Fruit fly (Drosophila melanogaster): ENCODE results near the gene tmod.

dm6 chr3R:30536919-30537318 is 4.5 kb downstream of the tmod start:
- TF ChIP-seq psq (optimal IDR thresholded peaks at IDR 0.05) = no peak
- no peak for TF ChIP-seq h (optimal IDR thresholded peaks at IDR 0.05)
- TF ChIP-seq insv (optimal IDR thresholded peaks at IDR 0.05) = no peak
- TF ChIP-seq Myc (optimal IDR thresholded peaks at IDR 0.05) = no peak
